Worm (Caenorhabditis elegans) whole organism, L4 larva: ENCODE results near the gene W06A7.2.

Experiments used
- F44E2.7 ChIP-seq: fragments of 200-800 bp; sonication (Bioruptor generic); IDR thresholded peaks from 2 replicates; pipeline ENCODE4 v2.1.2; 2022; ENCODE audit warnings: missing genetic modification characterization, missing compliant biosample characterization
- F49E8.2 ChIP-seq: sonication (generic microtip); optimal IDR thresholded peaks from 2 replicates; lab custom pipeline; 2016; ENCODE audit warnings: missing compliant biosample characterization, mild to moderate bottlenecking, missing genetic modification characterization, borderline replicate concordance
- ZK546.5 ChIP-seq, 2 experiments: sonication (generic microtip); optimal IDR thresholded peaks; 2 replicates each; lab custom pipeline; 2017; ENCODE audit warnings: missing biosample characterization in 2 of 2, missing genetic modification characterization in 2 of 2
- attf-4 ChIP-seq: sonication (generic microtip); optimal IDR thresholded peaks from 3 replicates; lab custom pipeline; 2017; ENCODE audit warnings: missing biosample characterization, missing genetic modification characterization
- ceh-62 ChIP-seq: sonication (generic microtip); optimal IDR thresholded peaks from 2 replicates; lab custom pipeline; 2017; ENCODE audit warnings: missing biosample characterization, missing genetic modification characterization
- cey-2 ChIP-seq: sonication (generic microtip); optimal IDR thresholded peaks from 3 replicates; lab custom pipeline; 2017; ENCODE audit warnings: missing genetic modification characterization, mild to moderate bottlenecking, missing compliant biosample characterization, antibody characterized with exemption, borderline replicate concordance; ENCODE audit not compliant: insufficient read depth
- daf-16 ChIP-seq, 3 experiments: sonication (generic microtip); optimal IDR thresholded peaks; 2 replicates each; lab custom pipeline; 2016 to 2017; ENCODE audit warnings: missing genetic modification characterization in 3 of 3, missing genetic modification reagents in 3 of 3, mild to moderate bottlenecking in 2 of 3, missing compliant biosample characterization in 2 of 3, missing biosample characterization in 1 of 3, moderate library complexity in 1 of 3
- fkh-10 ChIP-seq: fragments of 150-350 bp; optimal IDR thresholded peaks from 2 replicates; lab custom pipeline; 2014; ENCODE audit warnings: missing biosample characterization, missing genetic modification reagents, missing genetic modification characterization
- gei-8 ChIP-seq: fragments of 200-800 bp; sonication (Bioruptor generic); optimal IDR thresholded peaks from 2 replicates; lab custom pipeline; 2018; ENCODE audit warnings: mild to moderate bottlenecking, missing genetic modification characterization, missing compliant biosample characterization
- hlh-11 ChIP-seq: fragments of 200-800 bp; sonication (Bioruptor generic); optimal IDR thresholded peaks from 2 replicates; lab custom pipeline; 2018; ENCODE audit warnings: mild to moderate bottlenecking, missing genetic modification characterization, missing compliant biosample characterization
- hmg-1.1 ChIP-seq: fragments of 200-800 bp; sonication (Bioruptor generic); IDR thresholded peaks from 2 replicates; pipeline ENCODE4 v1.3.6; 2022; ENCODE audit warnings: missing genetic modification reagents, missing genetic modification characterization, missing compliant biosample characterization
- lin-1 ChIP-seq: fragments of 200-800 bp; sonication (Bioruptor generic); IDR thresholded peaks from 2 replicates; pipeline ENCODE4 v1.3.6; 2022; ENCODE audit warnings: missing genetic modification reagents, missing genetic modification characterization, missing compliant biosample characterization
- lin-39 ChIP-seq: fragments of 150-350 bp; optimal IDR thresholded peaks from 2 replicates; lab custom pipeline; 2014; ENCODE audit warnings: missing biosample characterization, missing genetic modification reagents, missing genetic modification characterization
- lir-3 ChIP-seq: sonication (generic microtip); optimal IDR thresholded peaks from 2 replicates; lab custom pipeline; 2016; ENCODE audit warnings: mild to moderate bottlenecking, missing genetic modification characterization, missing compliant biosample characterization
- madf-5 ChIP-seq, 2 experiments: fragments of 200-800 bp; sonication (Bioruptor generic); IDR thresholded peaks; 2 replicates each; pipeline ENCODE4 v1.3.6; 2022; ENCODE audit warnings: missing compliant biosample characterization in 2 of 2, missing genetic modification characterization in 2 of 2
- madf-9 ChIP-seq: fragments of 200-800 bp; sonication (Bioruptor generic); conservative IDR thresholded peaks from 2 replicates; pipeline ENCODE4 v1.3.6; 2022; ENCODE audit warnings: missing genetic modification reagents, missing genetic modification characterization, missing compliant biosample characterization
- mdt-29 ChIP-seq: fragments of 200-800 bp; sonication (Bioruptor generic); IDR thresholded peaks from 2 replicates; pipeline ENCODE4 v1.3.6; 2022; ENCODE audit warnings: missing genetic modification reagents, missing genetic modification characterization, missing compliant biosample characterization
- mep-1 ChIP-seq: fragments of 150-350 bp; sonication (generic microtip); optimal IDR thresholded peaks from 3 replicates; lab custom pipeline; 2014; ENCODE audit warnings: missing biosample characterization, missing genetic modification characterization
- mes-2 ChIP-seq: sonication (generic microtip); optimal IDR thresholded peaks from 2 replicates; lab custom pipeline; 2016; ENCODE audit warnings: missing genotype, mild to moderate bottlenecking, missing genetic modification characterization, missing compliant biosample characterization; ENCODE audit not compliant: poor library complexity, severe bottlenecking
- mxl-3 ChIP-seq: fragments of 200-800 bp; sonication (Bioruptor generic); optimal IDR thresholded peaks from 2 replicates; lab custom pipeline; 2018; ENCODE audit warnings: mild to moderate bottlenecking, missing genetic modification characterization, missing compliant biosample characterization
- nhr-11 ChIP-seq: fragments of 150-350 bp; optimal IDR thresholded peaks from 2 replicates; lab custom pipeline; 2014; ENCODE audit warnings: missing biosample characterization, missing genetic modification characterization
- nhr-237 ChIP-seq: sonication (generic microtip); optimal IDR thresholded peaks from 2 replicates; lab custom pipeline; 2017; ENCODE audit warnings: missing biosample characterization, missing genetic modification characterization
- nhr-28 ChIP-seq: fragments of 150-350 bp; optimal IDR thresholded peaks from 2 replicates; lab custom pipeline; 2014; ENCODE audit warnings: missing biosample characterization, missing genetic modification characterization
- nhr-41 ChIP-seq: fragments of 200-800 bp; sonication (Bioruptor generic); IDR thresholded peaks from 2 replicates; pipeline ENCODE4 v1.3.6; 2022; ENCODE audit warnings: missing genetic modification reagents, missing genetic modification characterization, missing compliant biosample characterization
- nhr-48 ChIP-seq: sonication (generic microtip); optimal IDR thresholded peaks from 2 replicates; lab custom pipeline; 2016; ENCODE audit warnings: mild to moderate bottlenecking, missing genetic modification characterization, missing compliant biosample characterization
- pha-4 ChIP-seq, 2 experiments: fragments of 150-350 bp in 1 of 2; fragments of 200-800 bp in 1 of 2; sonication (Bioruptor generic) in 1 of 2; IDR thresholded peaks in 1 of 2; optimal IDR thresholded peaks in 1 of 2; 2 replicates each; pipeline versions ENCODE4 v1.3.6 to Lab custom; 2014 to 2022; ENCODE audit warnings: missing genetic modification characterization in 2 of 2, missing genetic modification reagents in 2 of 2, missing biosample characterization in 1 of 2, missing compliant biosample characterization in 1 of 2
- php-3 ChIP-seq: fragments of 200-800 bp; sonication (Bioruptor generic); IDR thresholded peaks from 2 replicates; pipeline ENCODE4 v1.3.6; 2022; ENCODE audit warnings: missing genetic modification reagents, missing genetic modification characterization, missing compliant biosample characterization
- skn-1 ChIP-seq: fragments of 150-350 bp; optimal IDR thresholded peaks from 2 replicates; lab custom pipeline; 2014; ENCODE audit warnings: missing biosample characterization, missing genetic modification characterization
- snpc-4 ChIP-seq: fragments of 150-350 bp; optimal IDR thresholded peaks from 2 replicates; lab custom pipeline; 2014; ENCODE audit warnings: missing biosample characterization, missing genetic modification characterization
- spr-1 ChIP-seq: sonication (generic microtip); optimal IDR thresholded peaks from 2 replicates; lab custom pipeline; 2016; ENCODE audit warnings: mild to moderate bottlenecking, missing genetic modification characterization, missing compliant biosample characterization
- unc-62 ChIP-seq, 3 experiments: fragments of 150-350 bp in 1 of 3; sonication (generic microtip); optimal IDR thresholded peaks in 2 of 3; peaks in 1 of 3; 1 replicate in 1 of 3; 2 replicates in 2 of 3; lab custom pipeline; 2014 to 2017; ENCODE audit warnings: missing biosample characterization in 3 of 3, missing genetic modification characterization in 3 of 3, missing genetic modification reagents in 3 of 3, missing genotype in 1 of 3
- zfp-2 ChIP-seq: sonication (generic microtip); optimal IDR thresholded peaks from 2 replicates; lab custom pipeline; 2016; ENCODE audit warnings: mild to moderate bottlenecking, missing genetic modification characterization, missing compliant biosample characterization
- zip-11 ChIP-seq: fragments of 200-800 bp; sonication (Bioruptor generic); IDR thresholded peaks from 2 replicates; pipeline ENCODE4 v1.3.6; 2022; ENCODE audit warnings: missing genetic modification characterization, missing compliant biosample characterization
- zip-2 ChIP-seq: fragments of 150-350 bp; optimal IDR thresholded peaks from 2 replicates; lab custom pipeline; 2014; ENCODE audit warnings: missing biosample characterization, missing genetic modification characterization

The W06A7.2 gene

DNA sequence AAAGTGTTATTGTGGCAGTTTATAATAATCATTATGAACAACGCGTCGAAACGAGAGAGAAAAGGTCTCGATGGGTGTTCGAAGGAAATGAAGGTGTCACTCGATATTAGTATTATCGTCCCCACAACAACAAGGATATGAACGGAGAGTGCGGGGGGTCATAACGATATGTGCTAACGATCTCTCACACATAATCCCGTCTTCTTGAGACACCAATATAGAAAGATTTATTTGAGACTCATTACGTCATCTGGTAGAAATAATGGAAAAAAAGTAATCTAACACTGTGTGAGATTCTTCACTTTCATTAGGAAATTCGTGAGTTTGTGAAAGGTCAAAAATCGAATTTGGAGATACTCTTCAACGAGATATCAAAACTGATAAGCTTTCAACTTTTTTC is 29.9 kb upstream of the W06A7.2 start:
- TF ChIP-seq mxl-3 (no peak), madf-9 (no peak), snpc-4 (tag; lab: Kevin White, UChicago) (no peak), mep-1 (tag; lab: Kevin White, UChicago) (no peak), hmg-1.1 (no peak), hlh-11 (tag; lab: Kevin White, UChicago) (no peak), unc-62 (GFP tag; optimal IDR thresholded peaks at IDR 0.05 in 1 of 2; lab: Kevin White, UChicago) (peak in 1 of 2 experiments; percentile 76), unc-62 (tag; optimal IDR thresholded peaks at IDR 0.05; lab: Kevin White, UChicago) (no peak)

DNA sequence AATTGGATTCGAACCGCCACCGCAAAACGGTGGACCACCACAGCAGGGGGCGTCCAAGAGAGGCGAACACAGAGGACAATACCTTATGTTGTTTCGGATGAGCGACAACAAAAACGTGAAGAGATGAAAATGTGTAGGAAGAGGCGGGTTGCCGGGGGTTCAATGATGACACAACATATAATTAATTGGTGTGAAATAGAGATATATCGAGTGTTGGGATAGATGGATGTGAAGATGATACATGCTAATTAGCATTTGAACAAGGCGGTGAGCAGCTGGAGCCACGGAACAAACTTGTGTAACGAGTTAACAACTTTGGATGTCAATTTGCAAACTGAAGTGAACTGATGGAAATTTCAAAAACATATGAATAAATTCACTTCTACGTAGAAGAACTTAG is 29.3 kb upstream of the W06A7.2 start:
- TF ChIP-seq fkh-10 (GFP tag; lab: Kevin White, UChicago), result no peak
- TF ChIP-seq unc-62 (GFP tag; optimal IDR thresholded peaks at IDR 0.05 in 1 of 2; lab: Kevin White, UChicago), result peak in 1 of 2 experiments; percentile 83
- TF ChIP-seq unc-62 (tag; optimal IDR thresholded peaks at IDR 0.05; lab: Kevin White, UChicago), result no peak

DNA sequence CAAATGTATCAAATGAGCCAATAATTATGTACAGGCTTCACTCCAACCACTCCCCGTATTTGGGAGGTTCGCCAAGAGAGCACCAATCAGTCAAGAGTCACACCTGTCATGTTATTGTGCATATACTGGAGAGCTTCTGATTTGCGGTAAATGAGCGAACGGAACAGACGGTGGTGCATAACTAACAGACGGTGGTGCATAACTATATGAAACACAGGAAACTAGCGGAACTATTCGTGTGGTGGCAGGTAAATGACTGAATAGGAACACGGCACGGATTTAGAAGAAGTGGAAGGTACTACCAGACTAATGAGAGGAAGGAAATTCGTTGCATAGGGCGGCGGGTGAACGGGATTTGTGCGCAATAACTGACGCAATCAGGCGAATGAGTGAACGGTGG is 28.6 kb upstream of the W06A7.2 start:
- TF ChIP-seq zip-11 (GFP tag; lab: Robert Waterston, UW) (no peak), cey-2 (tag; lab: Kevin White, UChicago) (no peak), F44E2.7 (GFP tag; lab: Robert Waterston, UW) (no peak), snpc-4 (tag; lab: Kevin White, UChicago) (no peak), madf-5 (GFP tag; IDR thresholded peaks at IDR 0.05; lab: Robert Waterston, UW) (no peak), F49E8.2 (tag; lab: Kevin White, UChicago) (no peak), gei-8 (GFP tag; lab: Kevin White, UChicago) (no peak), php-3 (GFP tag; lab: Robert Waterston, UW) (no peak), nhr-237 (tag; lab: Kevin White, UChicago) (no peak), mes-2 (tag; lab: Kevin White, UChicago) (no peak), spr-1 (no peak), ceh-62 (tag; lab: Kevin White, UChicago) (no peak), unc-62 (GFP tag; optimal IDR thresholded peaks at IDR 0.05 in 1 of 2; lab: Kevin White, UChicago) (no peak), unc-62 (tag; optimal IDR thresholded peaks at IDR 0.05; lab: Kevin White, UChicago) (no peak), lir-3 (tag; lab: Kevin White, UChicago) (no peak)

DNA sequence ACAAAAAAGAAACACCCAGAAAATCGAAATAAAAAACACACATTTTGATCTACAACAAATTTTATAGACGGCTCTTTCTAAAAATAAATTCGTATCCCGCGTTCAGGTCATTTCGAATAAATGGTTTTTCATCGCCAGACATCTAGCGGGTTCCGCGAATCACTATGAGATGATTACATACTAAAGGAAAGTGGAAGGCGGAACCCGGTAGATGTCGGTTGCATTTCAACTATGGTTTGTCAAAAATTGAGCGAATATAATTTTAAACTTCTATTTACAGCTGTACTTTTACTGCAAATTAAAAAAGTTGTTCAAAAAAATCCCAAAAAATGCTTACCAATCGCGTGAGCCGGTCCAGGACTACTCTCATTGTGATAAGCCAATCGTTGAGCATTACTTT is 23.8 kb upstream of the W06A7.2 start:
- TF ChIP-seq zip-2 (tag; lab: Kevin White, UChicago), result no peak
- TF ChIP-seq nhr-41 (GFP tag; lab: Robert Waterston, UW), result no peak
- TF ChIP-seq lin-39 (tag; lab: Kevin White, UChicago), result no peak

DNA sequence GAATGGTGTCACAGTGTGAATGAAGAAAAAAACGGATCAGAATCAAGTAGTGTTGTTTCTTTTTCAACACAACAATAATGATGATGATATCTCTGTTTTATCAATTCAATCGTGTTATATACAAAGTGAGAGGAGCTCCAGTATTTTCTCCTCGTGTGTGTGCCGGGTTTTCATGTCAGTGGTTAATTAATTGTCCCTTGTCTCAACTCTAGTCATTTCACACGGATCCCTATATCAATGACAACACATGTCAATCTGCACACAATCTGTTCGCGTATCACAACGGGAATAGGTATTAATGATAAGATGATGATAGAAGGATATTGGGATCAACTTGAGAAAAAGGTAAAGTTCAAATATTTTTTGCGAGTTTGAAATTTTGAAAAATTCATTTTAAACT is 21.3 kb upstream of the W06A7.2 start:
- TF ChIP-seq daf-16 (GFP tag; optimal IDR thresholded peaks at IDR 0.05; lab: Kevin White, UChicago) (peak in 1 of 2 experiments; percentile 8), daf-16 (tag; optimal IDR thresholded peaks at IDR 0.05; lab: Kevin White, UChicago) (no peak), nhr-11 (tag; lab: Kevin White, UChicago) (peak; percentile 35), skn-1 (tag; lab: Kevin White, UChicago) (no peak), zfp-2 (tag; lab: Kevin White, UChicago) (no peak), attf-4 (no peak), php-3 (GFP tag; lab: Robert Waterston, UW) (no peak), nhr-28 (peak; percentile 41), spr-1 (no peak), pha-4 (GFP tag; IDR thresholded peaks at IDR 0.05; lab: Robert Waterston, UW) (no peak), pha-4 (tag; optimal IDR thresholded peaks at IDR 0.05; lab: Kevin White, UChicago) (no peak), ZK546.5 (tag; optimal IDR thresholded peaks at IDR 0.05; lab: Kevin White, UChicago) (no peak), lin-1 (no peak), nhr-48 (tag; lab: Kevin White, UChicago) (no peak), mdt-29 (GFP tag; lab: Robert Waterston, UW) (no peak)
